Fruit fly (Drosophila melanogaster) whole organism, embryonic: ENCODE measurements around the gene CG31717.
A peak's percentile ranks its signal among the peaks of the same experiment; 100 is the strongest.

Source experiments
- Ada2b ChIP-seq: fragments of 200-800 bp; sonication (Bioruptor generic); IDR thresholded peaks from 2 replicates; pipeline ENCODE4 v1.3.6; 2022; ENCODE audit warnings: missing biosample characterization, missing genetic modification characterization
- BEAF-32 ChIP-seq: fragments of 200-800 bp; sonication (Bioruptor generic); optimal IDR thresholded peaks from 3 replicates; lab custom pipeline; 2017; ENCODE audit warnings: missing biosample characterization, missing genetic modification characterization, mild to moderate bottlenecking, moderate library complexity, missing genetic modification reagents
- Bgb ChIP-seq: fragments of 200-800 bp; sonication (Bioruptor generic); IDR thresholded peaks from 2 replicates; pipeline ENCODE4 v1.3.6; 2022; ENCODE audit warnings: missing biosample characterization, missing genetic modification characterization; ENCODE audit not compliant: partially characterized antibody
- CG12299 ChIP-seq: fragments of 200-800 bp; sonication (Bioruptor generic); optimal IDR thresholded peaks from 2 replicates; lab custom pipeline; 2018; ENCODE audit warnings: missing biosample characterization, mild to moderate bottlenecking, missing genetic modification characterization
- CG12391 ChIP-seq: fragments of 200-800 bp; sonication (Bioruptor generic); optimal IDR thresholded peaks from 3 replicates; lab custom pipeline; 2018; ENCODE audit warnings: missing biosample characterization, mild to moderate bottlenecking, missing genetic modification characterization, moderate library complexity
- CG12659 ChIP-seq: fragments of 200-800 bp; sonication (Bioruptor generic); optimal IDR thresholded peaks from 3 replicates; lab custom pipeline; 2017; ENCODE audit warnings: mild to moderate bottlenecking, missing biosample characterization, missing genetic modification reagents, missing genetic modification characterization
- CG13287 ChIP-seq: fragments of 200-800 bp; sonication (Bioruptor generic); IDR thresholded peaks from 2 replicates; pipeline ENCODE4 v1.3.6; 2022; ENCODE audit warnings: missing biosample characterization, missing genetic modification characterization; ENCODE audit not compliant: partially characterized antibody
- CG13775 ChIP-seq: fragments of 200-800 bp; sonication (Bioruptor generic); optimal IDR thresholded peaks from 3 replicates; lab custom pipeline; 2017; ENCODE audit warnings: missing biosample characterization, mild to moderate bottlenecking, missing genetic modification characterization
- CG14667 ChIP-seq: fragments of 200-800 bp; sonication (Bioruptor generic); IDR thresholded peaks from 2 replicates; pipeline ENCODE4 v1.3.6; 2022; ENCODE audit warnings: missing biosample characterization, missing genetic modification characterization
- CG16779 ChIP-seq: fragments of 200-800 bp; sonication (Bioruptor generic); IDR thresholded peaks from 2 replicates; pipeline ENCODE4 v1.3.6; 2022; ENCODE audit warnings: missing biosample characterization, missing genetic modification characterization
- CG16813 ChIP-seq: fragments of 200-800 bp; sonication (Bioruptor generic); IDR thresholded peaks from 3 replicates; pipeline ENCODE4 v1.3.6; 2022; ENCODE audit warnings: missing biosample characterization, missing genetic modification characterization; ENCODE audit not compliant: partially characterized antibody
- CG17361 ChIP-seq: fragments of 200-800 bp; sonication (Bioruptor generic); IDR thresholded peaks from 3 replicates; pipeline ENCODE4 v1.3.6; 2022; ENCODE audit warnings: missing biosample characterization, missing genetic modification characterization
- CG17568 ChIP-seq: fragments of 200-800 bp; sonication (Bioruptor generic); optimal IDR thresholded peaks from 2 replicates; lab custom pipeline; 2018; ENCODE audit warnings: missing biosample characterization, mild to moderate bottlenecking, missing genetic modification characterization, moderate library complexity
- CG2116 ChIP-seq: fragments of 200-800 bp; sonication (Bioruptor generic); optimal IDR thresholded peaks from 3 replicates; lab custom pipeline; 2018; ENCODE audit warnings: missing biosample characterization, mild to moderate bottlenecking, missing genetic modification characterization
- CG2712 ChIP-seq: fragments of 200-800 bp; optimal IDR thresholded peaks from 3 replicates; lab custom pipeline; 2019; ENCODE audit warnings: missing biosample characterization, mild to moderate bottlenecking, missing genetic modification characterization, moderate library complexity
- CG30020 ChIP-seq: fragments of 200-800 bp; optimal IDR thresholded peaks from 2 replicates; lab custom pipeline; 2019; ENCODE audit warnings: missing biosample characterization, mild to moderate bottlenecking, missing genetic modification characterization, moderate library complexity
- CG34376 ChIP-seq: fragments of 200-800 bp; sonication (Bioruptor generic); optimal IDR thresholded peaks from 2 replicates; lab custom pipeline; 2018; ENCODE audit warnings: missing biosample characterization, mild to moderate bottlenecking, missing genetic modification characterization
- CG4360 ChIP-seq: fragments of 200-800 bp; sonication (Bioruptor generic); IDR thresholded peaks from 2 replicates; pipeline ENCODE4 v1.3.6; 2022; ENCODE audit warnings: missing biosample characterization, missing genetic modification characterization
- CG6791 ChIP-seq: fragments of 200-800 bp; sonication (Bioruptor generic); IDR thresholded peaks from 3 replicates; pipeline ENCODE4 v1.3.6; 2022; ENCODE audit warnings: missing biosample characterization, missing genetic modification characterization; ENCODE audit not compliant: partially characterized antibody
- CG7556 ChIP-seq: fragments of 200-800 bp; sonication (Bioruptor generic); optimal IDR thresholded peaks from 2 replicates; lab custom pipeline; 2017; ENCODE audit warnings: missing biosample characterization, mild to moderate bottlenecking, missing genetic modification characterization
- CG7928 ChIP-seq: fragments of 200-800 bp; sonication (Bioruptor generic); optimal IDR thresholded peaks from 2 replicates; lab custom pipeline; 2017; ENCODE audit warnings: missing biosample characterization, mild to moderate bottlenecking, missing genetic modification characterization
- Dek ChIP-seq: fragments of 200-800 bp; sonication (Bioruptor generic); optimal IDR thresholded peaks from 3 replicates; lab custom pipeline; 2019; ENCODE audit warnings: missing biosample characterization, mild to moderate bottlenecking, missing genetic modification characterization, moderate library complexity
- Dll ChIP-seq: fragments of 200-800 bp; sonication (Bioruptor generic); IDR thresholded peaks from 4 replicates; pipeline ENCODE4 v1.3.6; 2022; ENCODE audit warnings: missing biosample characterization, missing genetic modification characterization; ENCODE audit not compliant: partially characterized antibody
- Dref ChIP-seq: fragments of 200-800 bp; sonication (Bioruptor generic); IDR thresholded peaks from 2 replicates; pipeline ENCODE4 v1.3.6; 2022; ENCODE audit warnings: missing biosample characterization, missing genetic modification characterization
- E2f1 ChIP-seq: fragments of 200-800 bp; sonication (Bioruptor generic); IDR thresholded peaks from 2 replicates; pipeline ENCODE4 v1.3.6; 2022; ENCODE audit warnings: missing biosample characterization, missing genetic modification characterization
- ERR ChIP-seq: fragments of 200-800 bp; sonication (Bioruptor generic); optimal IDR thresholded peaks from 2 replicates; lab custom pipeline; 2016; ENCODE audit warnings: missing biosample characterization, missing genetic modification characterization
- Elba2 ChIP-seq: fragments of 200-800 bp; sonication (Bioruptor generic); optimal IDR thresholded peaks from 3 replicates; lab custom pipeline; 2016; ENCODE audit warnings: missing biosample characterization, missing genetic modification characterization
- Gsc ChIP-seq: fragments of 200-800 bp; sonication (Bioruptor generic); IDR thresholded peaks from 2 replicates; pipeline ENCODE4 v1.3.6; 2022; ENCODE audit warnings: missing biosample characterization, missing genetic modification characterization
- H15 ChIP-seq: fragments of 200-800 bp; sonication (Bioruptor generic); IDR thresholded peaks from 3 replicates; pipeline ENCODE4 v1.3.6; 2022; ENCODE audit warnings: missing biosample characterization, missing genetic modification characterization
- Lpt ChIP-seq: fragments of >200 bp; optimal IDR thresholded peaks from 2 replicates; lab custom pipeline; 2018; ENCODE audit warnings: missing biosample characterization, missing genetic modification characterization
- MBD-R2 ChIP-seq: fragments of 200-800 bp; sonication (Bioruptor generic); IDR thresholded peaks from 2 replicates; pipeline ENCODE4 v1.3.6; 2022; ENCODE audit warnings: missing biosample characterization, missing genetic modification characterization
- MESR4 ChIP-seq: fragments of 200-800 bp; sonication (Bioruptor generic); optimal IDR thresholded peaks from 2 replicates; lab custom pipeline; 2018; ENCODE audit warnings: missing biosample characterization, mild to moderate bottlenecking, missing genetic modification characterization, moderate library complexity
- Opbp ChIP-seq: fragments of 200-800 bp; sonication (Bioruptor generic); IDR thresholded peaks from 3 replicates; pipeline ENCODE4 v1.3.6; 2022; ENCODE audit warnings: missing biosample characterization, missing genetic modification characterization; ENCODE audit not compliant: partially characterized antibody
- Scr ChIP-seq: fragments of 200-800 bp; sonication (Bioruptor generic); IDR thresholded peaks from 2 replicates; pipeline ENCODE4 v1.3.6; 2022; ENCODE audit warnings: missing biosample characterization, missing genetic modification characterization; ENCODE audit not compliant: partially characterized antibody
- Sox100B ChIP-seq: fragments of 200-800 bp; sonication (Bioruptor generic); optimal IDR thresholded peaks from 3 replicates; lab custom pipeline; 2018; ENCODE audit warnings: missing biosample characterization, mild to moderate bottlenecking, missing genetic modification characterization
- Sry-δ ChIP-seq: fragments of 200-800 bp; sonication (Bioruptor generic); optimal IDR thresholded peaks from 2 replicates; lab custom pipeline; 2016; ENCODE audit warnings: missing biosample characterization, missing genetic modification characterization
- Ssrp ChIP-seq: fragments of 200-800 bp; sonication (Bioruptor generic); optimal IDR thresholded peaks from 2 replicates; lab custom pipeline; 2018; ENCODE audit warnings: missing biosample characterization, mild to moderate bottlenecking, missing genetic modification characterization, moderate library complexity
- amos ChIP-seq: fragments of 200-800 bp; sonication (Bioruptor generic); IDR thresholded peaks from 2 replicates; pipeline ENCODE4 v1.3.6; 2022; ENCODE audit warnings: missing biosample characterization, missing genetic modification characterization; ENCODE audit not compliant: partially characterized antibody
- bcd ChIP-seq: fragments of 200-800 bp; sonication (Bioruptor generic); optimal IDR thresholded peaks from 2 replicates; lab custom pipeline; 2017; ENCODE audit warnings: missing biosample characterization, mild to moderate bottlenecking, missing genetic modification characterization
- eve ChIP-seq, 2 experiments: fragments of >200 bp; optimal IDR thresholded peaks; 2 replicates each; lab custom pipeline; 2017; ENCODE audit warnings: missing biosample characterization in 2 of 2, missing genetic modification characterization in 2 of 2
- fu2 ChIP-seq: fragments of 200-800 bp; sonication (Bioruptor generic); optimal IDR thresholded peaks from 2 replicates; lab custom pipeline; 2016; ENCODE audit warnings: missing biosample characterization, missing genetic modification characterization
- lbe ChIP-seq: fragments of 200-800 bp; sonication (Bioruptor generic); optimal IDR thresholded peaks from 2 replicates; lab custom pipeline; 2016; ENCODE audit warnings: missing biosample characterization, mild to moderate bottlenecking, missing genetic modification characterization
- pfk ChIP-seq: fragments of 200-800 bp; sonication (Bioruptor generic); optimal IDR thresholded peaks from 2 replicates; lab custom pipeline; 2018; ENCODE audit warnings: missing biosample characterization, mild to moderate bottlenecking, missing genetic modification characterization, moderate library complexity
- sd ChIP-seq: fragments of 200-800 bp; sonication (Bioruptor generic); optimal IDR thresholded peaks from 3 replicates; lab custom pipeline; 2018; ENCODE audit warnings: missing biosample characterization, mild to moderate bottlenecking, missing genetic modification characterization, moderate library complexity
- ssp ChIP-seq: fragments of 200-800 bp; sonication (Bioruptor generic); IDR thresholded peaks from 2 replicates; pipeline ENCODE4 v1.3.6; 2022; ENCODE audit warnings: missing biosample characterization, missing genetic modification characterization
- tll ChIP-seq, 2 experiments: fragments of 200-800 bp in 1 of 2; fragments of >200 bp in 1 of 2; sonication (Bioruptor generic) in 1 of 2; optimal IDR thresholded peaks; 2 replicates each; lab custom pipeline; 2017 to 2019; ENCODE audit warnings: missing biosample characterization in 2 of 2, missing genetic modification characterization in 2 of 2, mild to moderate bottlenecking in 1 of 2, moderate library complexity in 1 of 2
- twi ChIP-seq: fragments of 200-800 bp; optimal IDR thresholded peaks from 2 replicates; lab custom pipeline; 2019; ENCODE audit warnings: missing biosample characterization, mild to moderate bottlenecking, missing genetic modification characterization, moderate library complexity
- unc-4 ChIP-seq: fragments of 200-800 bp; sonication (Bioruptor generic); IDR thresholded peaks from 2 replicates; pipeline ENCODE4 v1.3.6; 2022; ENCODE audit warnings: missing biosample characterization, missing genetic modification characterization; ENCODE audit not compliant: partially characterized antibody

CG31717 gene

DNA sequence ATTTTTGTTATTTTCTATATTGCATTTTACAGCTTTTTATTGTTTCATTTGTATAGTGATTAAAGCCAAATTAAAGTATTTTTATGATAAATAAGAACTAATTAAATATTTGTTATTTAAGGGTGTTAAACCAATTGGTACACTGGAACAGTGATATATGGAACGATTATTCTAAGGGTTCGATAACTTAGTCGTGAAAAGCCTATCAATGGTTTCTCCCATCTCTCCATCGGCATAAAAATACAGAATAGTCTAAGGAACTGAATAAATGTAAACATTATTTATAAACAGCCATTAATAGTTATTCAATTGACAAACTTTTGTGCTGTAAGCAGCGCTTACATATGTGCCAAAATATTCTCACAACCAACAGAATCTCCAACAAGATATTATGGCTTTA, 14.6 kb downstream of the CG31717 start, which contains the start of gene Mob3 (continued):
- peak; percentile 65 for TF ChIP-seq CG13287 (GFP tag; lab: Robert Waterston, UW)
- no peak for TF ChIP-seq ssp (GFP tag; lab: Robert Waterston, UW)
- TF ChIP-seq sd (tag; lab: Kevin White, UChicago), result no peak
- TF ChIP-seq Ada2b (GFP tag; lab: Robert Waterston, UW), result no peak
- TF ChIP-seq CG7556 (GFP tag; lab: Kevin White, UChicago), result no peak
- no peak for TF ChIP-seq tll (GFP tag; optimal IDR thresholded peaks at IDR 0.05; lab: Kevin White, UChicago)
- no peak for TF ChIP-seq E2f1 (GFP tag; lab: Robert Waterston, UW)
- no peak for TF ChIP-seq fu2 (GFP tag; lab: Kevin White, UChicago)
- no peak for TF ChIP-seq CG12391 (tag; lab: Kevin White, UChicago)
- no peak for TF ChIP-seq CG16779 (GFP tag; lab: Robert Waterston, UW)
- TF ChIP-seq CG16813, result no peak; the same call in 2 of the 3 replicates
- no peak for TF ChIP-seq CG4360
- peak; percentile 22 for TF ChIP-seq CG2712 (tag; lab: Kevin White, UChicago)
- peak; percentile 63 for TF ChIP-seq Sry-δ (GFP tag; lab: Kevin White, UChicago)
- peak; percentile 52; the same call in 1 of the 2 replicates for TF ChIP-seq amos (GFP tag; lab: Robert Waterston, UW)
- TF ChIP-seq Sox100B (GFP tag; lab: Kevin White, UChicago), result no peak
- no peak for TF ChIP-seq ERR
- peak; percentile 27 for TF ChIP-seq Elba2 (GFP tag; lab: Kevin White, UChicago)
- no peak for TF ChIP-seq twi
- no peak for TF ChIP-seq CG6791 (GFP tag; lab: Robert Waterston, UW)
- TF ChIP-seq Scr (GFP tag; lab: Robert Waterston, UW), result peak; percentile 58
- no peak for TF ChIP-seq Lpt (GFP tag; lab: Kevin White, UChicago)
- no peak for TF ChIP-seq H15 (GFP tag; lab: Robert Waterston, UW)
- TF ChIP-seq Gsc, result no peak
- no peak for TF ChIP-seq CG14667 (GFP tag; lab: Robert Waterston, UW)
- TF ChIP-seq BEAF-32, result peak; percentile 63
- TF ChIP-seq Dref, result peak; percentile 70
- no peak for TF ChIP-seq CG7928
- TF ChIP-seq CG12299 (tag; lab: Kevin White, UChicago), result no peak
- TF ChIP-seq pfk (GFP tag; lab: Kevin White, UChicago), result peak; percentile 95
- peak; percentile 0 for TF ChIP-seq CG34376 (GFP tag; lab: Kevin White, UChicago)
- TF ChIP-seq CG17361 (GFP tag; lab: Robert Waterston, UW), result no peak
- peak; percentile 51 for TF ChIP-seq lbe (GFP tag; lab: Kevin White, UChicago)
- peak; percentile 37 for TF ChIP-seq MESR4
- peak; percentile 54; the same call in 1 of the 2 replicates for TF ChIP-seq Bgb
- peak; percentile 94 for TF ChIP-seq CG30020 (tag; lab: Kevin White, UChicago)
- TF ChIP-seq Dek (tag; lab: Kevin White, UChicago), result no peak
- peak; percentile 68 for TF ChIP-seq MBD-R2
- peak; percentile 55; the same call in 1 of the 4 replicates for TF ChIP-seq Dll (GFP tag; lab: Robert Waterston, UW)
- TF ChIP-seq Ssrp (tag; lab: Kevin White, UChicago), result no peak
- TF ChIP-seq bcd (GFP tag; lab: Kevin White, UChicago), result no peak
- peak; percentile 55; the same call in 1 of the 3 replicates for TF ChIP-seq Opbp (GFP tag; lab: Robert Waterston, UW)
- TF ChIP-seq unc-4 (GFP tag; lab: Robert Waterston, UW), result peak; percentile 35; the same call in 1 of the 2 replicates
- TF ChIP-seq CG17568 (GFP tag; lab: Kevin White, UChicago), result peak; percentile 33
- no peak for TF ChIP-seq CG2116 (GFP tag; lab: Kevin White, UChicago)
- TF ChIP-seq CG13775 (GFP tag; lab: Kevin White, UChicago), result no peak
- TF ChIP-seq eve (GFP tag; optimal IDR thresholded peaks at IDR 0.05; lab: Kevin White, UChicago), result peak in 1 of 2 experiments; percentile 56
- peak; percentile 31 for TF ChIP-seq CG12659 (GFP tag; lab: Kevin White, UChicago)
